Worm (Caenorhabditis elegans) whole organism, L4/young adult: ENCODE measurements around the gene unc-32.

Experiments used
- W03F9.2 ChIP-seq: fragments of 150-350 bp; optimal IDR thresholded peaks from 2 replicates; lab custom pipeline; 2014; ENCODE audit warnings: missing biosample characterization, missing genetic modification characterization
- dao-5 ChIP-seq: sonication (generic microtip); optimal IDR thresholded peaks from 2 replicates; lab custom pipeline; 2016; ENCODE audit warnings: missing genotype, missing genetic modification characterization, moderate library complexity, missing compliant biosample characterization
- him-1 ChIP-seq: sonication (generic microtip); optimal IDR thresholded peaks from 2 replicates; lab custom pipeline; 2016; ENCODE audit warnings: missing genotype, missing genetic modification reagents, missing genetic modification characterization, missing compliant biosample characterization

Gene unc-32

ce11 chrIII:8919784-8920183 is 14.4 kb downstream of the unc-32 start, which contains the start of gene ZK637.15:
TSS of gene ZK637.15 (plus strand) at chrIII:8920084.
- TF ChIP-seq dao-5 (tag; lab: Kevin White, UChicago) (no peak), him-1 (tag; lab: Kevin White, UChicago) (no peak), W03F9.2 (no peak)

ce11 chrIII:8922061-8922460 is 16.6 kb downstream of the unc-32 start:
- TF ChIP-seq dao-5 (tag; lab: Kevin White, UChicago): no peak
- TF ChIP-seq him-1 (tag; lab: Kevin White, UChicago): no peak
- TF ChIP-seq W03F9.2: no peak

DNA sequence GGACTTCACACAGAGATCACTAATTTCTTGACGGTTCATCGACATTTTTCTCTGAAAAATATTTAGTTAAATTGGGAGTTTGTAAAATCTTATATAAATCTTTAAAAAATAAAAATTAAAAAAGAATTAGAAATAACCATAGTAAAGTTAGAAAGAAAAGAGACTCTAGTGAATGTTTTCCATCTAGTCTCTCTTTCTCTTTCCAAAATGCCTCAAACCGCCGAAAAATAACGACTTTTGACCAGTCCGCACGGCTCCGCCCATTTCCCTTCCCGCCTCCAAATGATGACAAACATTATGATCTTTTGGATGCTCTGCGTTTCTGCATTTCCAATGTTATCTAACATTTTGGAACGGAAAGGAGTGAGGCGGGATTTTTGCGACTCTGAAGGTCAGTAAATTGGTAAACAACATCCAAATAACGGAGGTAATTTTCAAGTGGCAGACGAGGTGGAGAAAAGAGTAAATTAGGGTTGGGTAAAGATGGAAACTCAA is 17.9 kb downstream of the unc-32 start, which contains the start of gene glb-1:
glb-1 (minus strand) TSS at position 51 of the 495 bp plus-strand sequence.
- no peak for TF ChIP-seq W03F9.2
- TF ChIP-seq him-1 (tag; lab: Kevin White, UChicago): no peak
- TF ChIP-seq dao-5 (tag; lab: Kevin White, UChicago): no peak

DNA sequence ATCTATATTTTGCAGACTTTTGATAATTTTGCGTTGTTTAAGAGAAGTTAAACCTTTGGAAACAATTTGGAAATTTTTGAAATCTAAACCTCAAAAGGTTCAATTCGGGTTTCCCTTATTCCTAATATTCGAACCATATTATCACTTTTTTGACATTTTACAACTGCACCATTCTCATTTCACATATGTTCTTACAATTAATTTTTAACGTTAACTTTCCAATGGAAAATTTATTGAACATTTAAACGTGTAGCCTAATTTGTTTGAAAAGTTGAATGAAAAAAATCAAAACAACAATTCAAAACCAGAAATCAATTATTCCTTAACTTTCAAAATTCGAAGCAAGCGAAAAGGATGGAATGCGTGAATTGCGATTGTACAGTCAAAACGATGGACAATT is 18.5 kb downstream of the unc-32 start, which contains the start of gene ZK637.12:
ZK637.12 (plus strand) TSS at position 301 of the 400 bp plus-strand sequence.
- TF ChIP-seq W03F9.2: no peak

ce11 chrIII:8925539-8925938 is 20.1 kb downstream of the unc-32 start:
- TF ChIP-seq him-1 (tag; lab: Kevin White, UChicago) (no peak), W03F9.2 (no peak), dao-5 (tag; lab: Kevin White, UChicago) (no peak)

DNA sequence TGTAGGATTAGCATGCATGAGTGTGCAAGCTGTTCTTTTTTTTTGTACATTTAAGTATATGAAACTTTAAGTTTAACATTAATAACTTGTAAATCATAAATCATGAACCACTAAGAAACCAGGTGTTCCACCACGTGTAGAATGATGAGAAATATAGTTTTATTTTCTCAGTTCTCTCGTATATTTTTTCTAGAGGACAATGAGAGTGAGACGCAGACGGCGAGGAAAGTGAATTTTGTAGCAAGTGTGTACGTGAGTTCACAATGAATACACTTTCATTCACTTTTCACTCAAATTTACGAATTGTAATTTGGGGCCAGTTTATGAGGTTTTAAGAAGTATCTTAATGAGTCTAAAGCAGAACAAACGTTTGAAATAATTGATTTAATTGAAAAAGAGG is 21.1 kb downstream of the unc-32 start:
- TF ChIP-seq him-1 (tag; lab: Kevin White, UChicago) (no peak), dao-5 (tag; lab: Kevin White, UChicago) (no peak), W03F9.2 (no peak)

DNA sequence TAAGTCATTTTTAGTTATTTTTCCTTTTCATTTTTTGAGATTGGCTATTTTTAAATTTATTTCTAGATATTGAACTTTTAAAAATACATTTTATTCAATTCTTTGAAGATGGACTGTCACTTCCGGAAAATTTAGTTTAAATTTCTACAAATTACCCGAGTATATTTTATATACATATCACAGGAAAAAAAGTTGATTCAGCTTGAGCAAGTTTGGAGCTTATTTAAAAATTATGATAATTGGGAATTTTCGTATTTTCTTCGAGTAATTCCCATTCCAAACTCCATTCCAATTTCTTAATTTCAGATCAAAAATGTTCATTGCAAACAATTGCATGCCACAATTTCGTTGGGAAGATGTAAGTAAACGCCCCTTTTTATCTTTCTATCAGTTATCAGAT is 24.3 kb downstream of the unc-32 start, which contains the start of gene arrd-15:
arrd-15 (plus strand) TSS at position 301 of the 400 bp plus-strand sequence.
- TF ChIP-seq dao-5 (tag; lab: Kevin White, UChicago) (no peak), him-1 (tag; lab: Kevin White, UChicago) (no peak), W03F9.2 (no peak)

- no peak for TF ChIP-seq dao-5 (tag; lab: Kevin White, UChicago)
Measured at ce11 chrIII:8933696-8934095, 28.3 kb downstream of the unc-32 start.

ce11 chrIII:8934378-8934777 is 29.0 kb downstream of the unc-32 start:
- no peak for TF ChIP-seq W03F9.2
- TF ChIP-seq dao-5 (tag; lab: Kevin White, UChicago): no peak
- TF ChIP-seq him-1 (tag; lab: Kevin White, UChicago): no peak

DNA sequence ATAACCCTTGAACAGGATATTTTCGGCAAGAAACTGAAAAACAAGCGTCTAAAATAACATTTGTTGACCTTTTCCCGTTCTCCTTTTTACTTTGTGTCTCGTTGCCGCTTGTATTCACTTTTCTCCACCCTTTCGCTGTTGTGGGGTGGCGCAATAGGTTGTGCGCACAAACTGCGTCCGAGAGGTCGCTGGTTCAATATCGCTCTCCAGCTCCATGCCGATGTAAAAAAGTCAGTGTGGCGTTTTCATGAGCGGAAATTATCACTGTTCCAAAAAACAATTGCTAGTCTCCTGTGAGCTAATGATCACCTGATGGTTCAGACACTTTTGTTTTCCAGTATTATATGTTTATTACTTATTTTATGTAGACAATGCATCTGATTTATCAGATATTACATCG is 32.2 kb downstream of the unc-32 start:
- peak; percentile 4 for TF ChIP-seq dao-5 (tag; lab: Kevin White, UChicago)
- TF ChIP-seq W03F9.2: peak; percentile 31
- TF ChIP-seq him-1 (tag; lab: Kevin White, UChicago): peak; percentile 92

- TF ChIP-seq him-1 (tag; lab: Kevin White, UChicago) (no peak), W03F9.2 (no peak), dao-5 (tag; lab: Kevin White, UChicago) (no peak)
Measured at ce11 chrIII:8944357-8944756, 38.9 kb downstream of the unc-32 start, which contains the start of gene dhrr-1. TSS of gene dhrr-1 (plus strand) at chrIII:8944657.

DNA sequence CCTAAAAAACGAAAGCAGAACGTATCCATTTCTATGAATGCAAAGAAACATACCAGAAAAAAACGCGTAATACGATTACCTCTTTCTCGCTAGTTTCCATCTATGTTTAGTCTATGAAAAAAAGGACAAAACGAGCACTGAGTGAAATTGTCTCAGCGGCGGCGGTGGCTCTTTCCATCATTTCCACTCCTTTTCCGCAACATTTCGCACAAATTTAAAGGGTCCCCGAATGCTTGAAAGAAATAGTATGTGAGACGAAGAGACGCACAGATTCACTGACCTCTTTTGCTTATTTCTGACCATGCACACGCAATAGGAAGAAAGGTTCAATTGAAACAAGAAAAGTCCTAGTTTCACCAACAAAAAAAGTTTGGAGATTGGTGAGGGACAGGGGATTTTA is 40.9 kb downstream of the unc-32 start:
- TF ChIP-seq dao-5 (tag; lab: Kevin White, UChicago) (no peak), W03F9.2 (no peak), him-1 (tag; lab: Kevin White, UChicago) (no peak)

- TF ChIP-seq him-1 (tag; lab: Kevin White, UChicago) (no peak), dao-5 (tag; lab: Kevin White, UChicago) (no peak), W03F9.2 (no peak)
Measured at ce11 chrIII:8949147-8949546, 43.7 kb downstream of the unc-32 start.

DNA sequence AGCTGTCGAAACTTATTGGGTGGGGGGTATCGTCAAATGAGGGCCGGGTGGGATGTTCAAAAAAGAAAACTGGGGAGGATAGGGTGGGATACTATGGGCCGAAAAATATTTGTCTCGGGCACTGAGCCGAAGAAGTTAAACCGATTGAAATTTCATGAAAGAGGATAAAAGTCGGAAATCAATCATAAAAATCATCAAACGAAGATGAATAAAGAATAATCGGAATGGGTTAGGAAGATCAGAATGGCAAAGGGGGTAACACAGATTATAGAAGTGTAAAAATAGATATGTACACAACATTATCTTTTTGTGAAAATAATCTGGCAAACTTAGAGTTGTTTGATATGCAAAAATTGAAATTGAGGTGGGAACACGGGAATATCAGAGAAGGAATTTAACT is 50.1 kb downstream of the unc-32 start:
- TF ChIP-seq W03F9.2: no peak
- TF ChIP-seq dao-5 (tag; lab: Kevin White, UChicago): no peak
- TF ChIP-seq him-1 (tag; lab: Kevin White, UChicago): no peak

DNA sequence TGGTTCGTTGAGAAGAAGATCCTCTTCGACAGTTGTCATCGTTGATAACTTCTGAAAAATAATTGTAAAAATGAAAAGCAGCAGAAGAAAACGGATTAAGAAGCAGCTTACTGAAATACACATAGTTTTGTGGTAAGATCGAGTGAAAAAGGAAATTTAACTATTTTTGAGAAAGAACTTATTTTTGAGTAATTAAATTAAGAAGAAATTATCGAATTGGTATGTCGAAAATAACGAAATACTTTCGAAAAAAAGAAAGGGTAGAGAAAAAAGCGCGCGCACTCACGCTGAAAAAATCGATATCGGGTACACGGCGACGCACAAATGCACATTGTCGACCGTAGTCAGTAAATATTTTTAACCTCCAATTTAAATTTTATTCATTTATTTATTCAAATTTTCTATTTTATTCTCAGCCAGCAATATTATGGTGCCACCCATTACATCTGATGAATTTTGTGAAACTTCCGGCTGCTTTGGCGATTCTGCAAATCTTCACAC is 50.8 kb downstream of the unc-32 start, which contains the start of the genes ZK643.5 and ZK643.2:
ZK643.5 (minus strand) TSS at position 51 of the 501 bp plus-strand sequence.
ZK643.2 (plus strand) TSS at position 395 of the 501 bp plus-strand sequence.
- TF ChIP-seq dao-5 (tag; lab: Kevin White, UChicago): no peak
- TF ChIP-seq W03F9.2: peak; percentile 82
- no peak for TF ChIP-seq him-1 (tag; lab: Kevin White, UChicago)
